Worm (Caenorhabditis elegans) whole organism, L3 larva: ENCODE results near the gene rbbp-5.
A peak's percentile ranks its signal among the peaks of the same experiment; 100 is the strongest.

Source experiments
- R02D3.7 ChIP-seq: fragments of 150-350 bp; optimal IDR thresholded peaks from 2 replicates; lab custom pipeline; 2014; ENCODE audit warnings: missing biosample characterization, missing genetic modification characterization
- ZK546.5 ChIP-seq: sonication (generic microtip); optimal IDR thresholded peaks from 2 replicates; lab custom pipeline; 2017; ENCODE audit warnings: missing biosample characterization, missing genetic modification characterization
- aly-2 ChIP-seq: fragments of 150-350 bp; optimal IDR thresholded peaks from 2 replicates; lab custom pipeline; 2014; ENCODE audit warnings: missing biosample characterization, missing genetic modification characterization
- ama-1 ChIP-seq: fragments of 150-350 bp; optimal IDR thresholded peaks from 2 replicates; lab custom pipeline; 2018
- ceh-16 ChIP-seq: sonication (generic microtip); optimal IDR thresholded peaks from 2 replicates; lab custom pipeline; 2017; ENCODE audit warnings: missing biosample characterization, missing genetic modification characterization
- ceh-28 ChIP-seq: fragments of 150-350 bp; optimal IDR thresholded peaks from 2 replicates; lab custom pipeline; 2014; ENCODE audit warnings: missing biosample characterization, missing genetic modification reagents, missing genetic modification characterization
- ceh-82 ChIP-seq: fragments of 150-350 bp; optimal IDR thresholded peaks from 2 replicates; lab custom pipeline; 2014; ENCODE audit warnings: missing biosample characterization, missing genetic modification characterization
- ceh-9 ChIP-seq: sonication (generic microtip); optimal IDR thresholded peaks from 2 replicates; lab custom pipeline; 2018; ENCODE audit warnings: missing biosample characterization, missing genetic modification characterization
- daf-12 ChIP-seq: fragments of 150-350 bp; optimal IDR thresholded peaks from 2 replicates; lab custom pipeline; 2014; ENCODE audit warnings: missing biosample characterization, missing genetic modification reagents, missing genetic modification characterization
- egl-27 ChIP-seq: sonication (generic microtip); optimal IDR thresholded peaks from 4 replicates; lab custom pipeline; 2017; ENCODE audit warnings: missing biosample characterization, missing genetic modification reagents, missing genetic modification characterization
- egl-5 ChIP-seq: fragments of 150-350 bp; optimal IDR thresholded peaks from 2 replicates; lab custom pipeline; 2017; ENCODE audit warnings: missing biosample characterization, missing genetic modification reagents, missing genetic modification characterization, inconsistent platforms
- elt-1 ChIP-seq: fragments of 150-350 bp; optimal IDR thresholded peaks from 2 replicates; lab custom pipeline; 2014; ENCODE audit warnings: missing biosample characterization, missing genetic modification characterization
- elt-2 ChIP-seq: sonication (generic microtip); optimal IDR thresholded peaks from 2 replicates; lab custom pipeline; 2016; ENCODE audit warnings: missing genetic modification reagents, mild to moderate bottlenecking, missing genetic modification characterization, missing compliant biosample characterization
- elt-3 ChIP-seq, 3 experiments: fragments of 150-350 bp in 1 of 3; sonication (generic microtip) in 2 of 3; optimal IDR thresholded peaks; 2 replicates in 2 of 3; 4 replicates in 1 of 3; lab custom pipeline; 2014 to 2017; ENCODE audit warnings: missing biosample characterization in 3 of 3, missing genetic modification characterization in 3 of 3
- eor-1 ChIP-seq, 2 experiments: fragments of 150-350 bp; optimal IDR thresholded peaks; 2 replicates each; lab custom pipeline; 2014 to 2018; ENCODE audit warnings: missing biosample characterization in 2 of 2, missing genetic modification characterization in 2 of 2
- fkh-10 ChIP-seq: sonication (generic microtip); optimal IDR thresholded peaks from 2 replicates; lab custom pipeline; 2017; ENCODE audit warnings: missing biosample characterization, missing genetic modification reagents, missing genetic modification characterization
- fkh-2 ChIP-seq: fragments of 150-350 bp; optimal IDR thresholded peaks from 2 replicates; lab custom pipeline; 2014; ENCODE audit warnings: missing biosample characterization, missing genetic modification reagents, missing genetic modification characterization
- fos-1 ChIP-seq: fragments of 150-350 bp; optimal IDR thresholded peaks from 2 replicates; lab custom pipeline; 2014; ENCODE audit warnings: missing biosample characterization, missing genetic modification characterization
- hmg-11 ChIP-seq: sonication (generic microtip); optimal IDR thresholded peaks from 2 replicates; lab custom pipeline; 2016; ENCODE audit warnings: missing genetic modification characterization, missing compliant biosample characterization
- jun-1 ChIP-seq: fragments of 150-350 bp; optimal IDR thresholded peaks from 2 replicates; lab custom pipeline; 2014; ENCODE audit warnings: missing biosample characterization, missing genetic modification reagents, missing genetic modification characterization
- lin-15B ChIP-seq: fragments of 150-350 bp; optimal IDR thresholded peaks from 2 replicates; lab custom pipeline; 2014; ENCODE audit warnings: missing biosample characterization, missing genetic modification characterization
- lin-39 ChIP-seq: fragments of 150-350 bp; optimal IDR thresholded peaks from 2 replicates; lab custom pipeline; 2018; ENCODE audit warnings: missing biosample characterization, missing genetic modification reagents, missing genetic modification characterization
- lsy-12 ChIP-seq: sonication (generic microtip); optimal IDR thresholded peaks from 2 replicates; lab custom pipeline; 2016; ENCODE audit warnings: mild to moderate bottlenecking, missing genetic modification characterization, missing compliant biosample characterization
- mdl-1 ChIP-seq: fragments of 150-350 bp; optimal IDR thresholded peaks from 2 replicates; lab custom pipeline; 2014; ENCODE audit warnings: missing biosample characterization, missing genetic modification characterization
- mml-1 ChIP-seq: fragments of 150-350 bp; sonication (generic microtip); optimal IDR thresholded peaks from 3 replicates; lab custom pipeline; 2014; ENCODE audit warnings: missing biosample characterization, missing genetic modification characterization
- nfya-1 ChIP-seq: sonication (generic microtip); optimal IDR thresholded peaks from 2 replicates; lab custom pipeline; 2017; ENCODE audit warnings: missing genetic modification characterization, mild to moderate bottlenecking, missing compliant biosample characterization, antibody characterized with exemption, moderate library complexity; ENCODE audit not compliant: insufficient read depth
- nhr-11 ChIP-seq: fragments of 150-350 bp; optimal IDR thresholded peaks from 2 replicates; lab custom pipeline; 2014; ENCODE audit warnings: missing biosample characterization, missing genetic modification characterization
- nhr-12 ChIP-seq: fragments of 150-350 bp; optimal IDR thresholded peaks from 2 replicates; lab custom pipeline; 2014; ENCODE audit warnings: missing biosample characterization, missing genetic modification characterization
- nhr-23 ChIP-seq: fragments of 150-350 bp; optimal IDR thresholded peaks from 2 replicates; lab custom pipeline; 2014; ENCODE audit warnings: missing biosample characterization, missing genetic modification reagents, missing genetic modification characterization
- nhr-237 ChIP-seq: fragments of 150-350 bp; optimal IDR thresholded peaks from 2 replicates; lab custom pipeline; 2014; ENCODE audit warnings: missing biosample characterization, missing genetic modification characterization
- nhr-25 ChIP-seq: sonication (generic microtip); optimal IDR thresholded peaks from 2 replicates; lab custom pipeline; 2017; ENCODE audit warnings: missing biosample characterization, missing genetic modification characterization
- nhr-28 ChIP-seq: fragments of 150-350 bp; optimal IDR thresholded peaks from 2 replicates; lab custom pipeline; 2014; ENCODE audit warnings: missing biosample characterization, missing genetic modification characterization
- nhr-43 ChIP-seq: sonication (generic microtip); optimal IDR thresholded peaks from 2 replicates; lab custom pipeline; 2016; ENCODE audit warnings: mild to moderate bottlenecking, missing genetic modification characterization, missing compliant biosample characterization; ENCODE audit not compliant: poor library complexity, severe bottlenecking
- nhr-67 ChIP-seq: fragments of 150-350 bp; optimal IDR thresholded peaks from 2 replicates; lab custom pipeline; 2014; ENCODE audit warnings: missing biosample characterization, missing genetic modification characterization
- nhr-76 ChIP-seq: fragments of 150-350 bp; sonication (generic microtip); optimal IDR thresholded peaks from 5 replicates; lab custom pipeline; 2014; ENCODE audit warnings: missing biosample characterization, missing genetic modification characterization
- nhr-77 ChIP-seq: fragments of 150-350 bp; optimal IDR thresholded peaks from 2 replicates; lab custom pipeline; 2014; ENCODE audit warnings: missing biosample characterization, missing genetic modification characterization
- pha-4 ChIP-seq: fragments of 150-350 bp; optimal IDR thresholded peaks from 2 replicates; lab custom pipeline; 2014; ENCODE audit warnings: missing biosample characterization, missing genetic modification reagents, missing genetic modification characterization
- pqm-1 ChIP-seq: fragments of 150-350 bp; optimal IDR thresholded peaks from 2 replicates; lab custom pipeline; 2017; ENCODE audit warnings: missing biosample characterization, missing genetic modification characterization, inconsistent platforms
- sea-2 ChIP-seq: fragments of 150-350 bp; sonication (generic microtip); optimal IDR thresholded peaks from 4 replicates; lab custom pipeline; 2014; ENCODE audit warnings: missing biosample characterization, missing genetic modification reagents, missing genetic modification characterization
- skn-1 ChIP-seq: fragments of 150-350 bp; optimal IDR thresholded peaks from 2 replicates; lab custom pipeline; 2014; ENCODE audit warnings: missing biosample characterization, missing genetic modification characterization
- snpc-4 ChIP-seq: fragments of 150-350 bp; optimal IDR thresholded peaks from 2 replicates; lab custom pipeline; 2014; ENCODE audit warnings: missing biosample characterization, missing genetic modification characterization
- tbx-2 ChIP-seq: sonication (generic microtip); optimal IDR thresholded peaks from 2 replicates; lab custom pipeline; 2016; ENCODE audit warnings: mild to moderate bottlenecking, missing genetic modification characterization, missing compliant biosample characterization
- unc-39 ChIP-seq: sonication (generic microtip); optimal IDR thresholded peaks from 4 replicates; lab custom pipeline; 2017; ENCODE audit warnings: missing biosample characterization, missing genetic modification characterization
- unc-62 ChIP-seq: fragments of 150-350 bp; sonication (generic microtip); optimal IDR thresholded peaks from 4 replicates; lab custom pipeline; 2014; ENCODE audit warnings: missing biosample characterization, missing genetic modification reagents, missing genetic modification characterization
- zag-1 ChIP-seq: fragments of 150-350 bp; optimal IDR thresholded peaks from 2 replicates; lab custom pipeline; 2014; ENCODE audit warnings: missing biosample characterization, missing genetic modification characterization
- ztf-11 ChIP-seq: fragments of 150-350 bp; optimal IDR thresholded peaks from 2 replicates; lab custom pipeline; 2014; ENCODE audit warnings: missing biosample characterization, missing genetic modification characterization
- ztf-4 ChIP-seq: fragments of 150-350 bp; optimal IDR thresholded peaks from 2 replicates; lab custom pipeline; 2014; ENCODE audit warnings: missing biosample characterization, missing genetic modification characterization

rbbp-5 gene

DNA sequence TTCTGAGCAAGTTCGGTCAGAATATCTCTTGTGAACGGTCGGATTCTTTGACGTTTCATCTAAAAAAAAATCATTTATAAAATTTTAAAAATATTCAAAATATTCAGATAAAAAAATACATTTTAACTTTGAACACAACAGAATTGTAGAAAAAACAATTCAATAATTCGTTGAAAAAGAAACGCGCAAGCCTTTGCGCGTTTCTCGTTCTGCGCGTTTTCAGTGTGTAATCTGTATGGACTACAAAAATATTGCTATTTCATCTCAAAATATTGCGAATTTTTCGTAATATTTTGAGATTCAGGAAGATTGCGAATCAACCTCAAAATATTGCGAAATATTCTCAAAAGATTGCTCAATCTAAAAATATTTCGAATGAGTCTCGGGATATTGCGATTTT, 41.7 kb upstream of the rbbp-5 start, which contains the start of gene R12C12.7:
R12C12.7 (minus strand) TSS at position 59 of the 400 bp plus-strand sequence.
- TF ChIP-seq elt-2: peak; percentile 3
- TF ChIP-seq nhr-23 (tag; lab: Kevin White, UChicago): peak; percentile 4
- TF ChIP-seq unc-39: no peak
- TF ChIP-seq eor-1 (tag; optimal IDR thresholded peaks at IDR 0.05; lab: Kevin White, UChicago): no peak
- no peak for TF ChIP-seq R02D3.7
- peak; percentile 79 for TF ChIP-seq pqm-1 (tag; lab: Kevin White, UChicago)

DNA sequence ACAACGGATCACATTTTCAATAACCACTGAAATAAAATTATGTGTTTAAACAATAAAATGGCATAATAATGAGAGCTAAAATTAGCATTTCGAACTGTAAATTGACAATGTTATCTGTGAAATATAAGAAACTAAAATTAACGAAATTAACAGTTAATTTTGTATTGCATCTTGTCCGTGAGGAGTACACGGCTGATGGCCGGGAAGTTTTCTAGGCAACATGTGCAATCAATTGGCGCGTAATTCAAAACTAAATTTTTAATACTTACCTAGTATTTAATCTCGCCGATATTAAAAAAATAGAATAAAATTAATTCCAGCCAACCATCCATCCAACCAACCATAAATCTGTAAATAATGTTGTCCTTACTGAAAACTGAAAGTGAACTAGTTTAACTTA, 36.1 kb upstream of the rbbp-5 start:
- no peak for TF ChIP-seq egl-27 (tag; lab: Kevin White, UChicago)
- no peak for TF ChIP-seq fkh-10 (GFP tag; lab: Kevin White, UChicago)
- peak; percentile 96 for TF ChIP-seq nhr-43
- TF ChIP-seq lsy-12 (tag; lab: Kevin White, UChicago): peak; percentile 65
- no peak for TF ChIP-seq unc-39
- peak; percentile 80 for TF ChIP-seq nhr-25 (tag; lab: Kevin White, UChicago)
- peak; percentile 65 for TF ChIP-seq hmg-11 (tag; lab: Kevin White, UChicago)
- TF ChIP-seq ceh-82: no peak
- no peak for TF ChIP-seq nhr-237
- no peak for TF ChIP-seq nhr-67 (tag; lab: Kevin White, UChicago)
- peak; percentile 59 for TF ChIP-seq snpc-4 (tag; lab: Kevin White, UChicago)
- TF ChIP-seq ztf-4 (tag; lab: Kevin White, UChicago): no peak
- no peak for TF ChIP-seq zag-1
- TF ChIP-seq nhr-28: no peak
- no peak for TF ChIP-seq pqm-1 (tag; lab: Kevin White, UChicago)
- no peak for TF ChIP-seq mml-1 (tag; lab: Kevin White, UChicago)
- peak; percentile 84 for TF ChIP-seq pha-4
- no peak for TF ChIP-seq ama-1 (lab: Kevin White, UChicago)
- no peak for TF ChIP-seq fkh-2 (tag; lab: Kevin White, UChicago)
- peak; percentile 73 for TF ChIP-seq nfya-1 (tag; lab: Kevin White, UChicago)
- TF ChIP-seq lin-15B (tag; lab: Kevin White, UChicago): peak; percentile 67
- no peak for TF ChIP-seq elt-3 (tag; optimal IDR thresholded peaks at IDR 0.05; lab: Kevin White, UChicago)
- TF ChIP-seq skn-1 (tag; lab: Kevin White, UChicago): no peak
- TF ChIP-seq ztf-11 (tag; lab: Kevin White, UChicago): no peak
- TF ChIP-seq sea-2 (GFP tag; lab: Kevin White, UChicago): no peak
- peak; percentile 26 for TF ChIP-seq ceh-28 (tag; lab: Kevin White, UChicago)
- peak; percentile 88 for TF ChIP-seq nhr-23 (tag; lab: Kevin White, UChicago)
- TF ChIP-seq elt-2: peak; percentile 28
- TF ChIP-seq egl-5 (tag; lab: Kevin White, UChicago): no peak
- TF ChIP-seq lin-39 (tag; lab: Kevin White, UChicago): no peak
- TF ChIP-seq fos-1 (tag; lab: Kevin White, UChicago): no peak
- no peak for TF ChIP-seq daf-12 (tag; lab: Kevin White, UChicago)
- no peak for TF ChIP-seq elt-1 (tag; lab: Kevin White, UChicago)
- TF ChIP-seq nhr-77 (tag; lab: Kevin White, UChicago): no peak
- TF ChIP-seq tbx-2 (tag; lab: Kevin White, UChicago): no peak
- no peak for TF ChIP-seq nhr-12 (tag; lab: Kevin White, UChicago)
- no peak for TF ChIP-seq nhr-76 (tag; lab: Kevin White, UChicago)
- no peak for TF ChIP-seq ceh-16 (tag; lab: Kevin White, UChicago)
- TF ChIP-seq aly-2 (tag; lab: Kevin White, UChicago): no peak
- TF ChIP-seq unc-62 (GFP tag; lab: Kevin White, UChicago): no peak
- no peak for TF ChIP-seq ZK546.5 (tag; lab: Kevin White, UChicago)
- TF ChIP-seq mdl-1 (tag; lab: Kevin White, UChicago): no peak
- TF ChIP-seq R02D3.7: peak; percentile 21
- no peak for TF ChIP-seq eor-1 (tag; optimal IDR thresholded peaks at IDR 0.05; lab: Kevin White, UChicago)
- TF ChIP-seq ceh-9: no peak
- TF ChIP-seq nhr-11 (tag; lab: Kevin White, UChicago): no peak
- peak; percentile 49 for TF ChIP-seq jun-1
